Worm (Caenorhabditis elegans): ENCODE results near the gene T02C5.1.

DNA sequence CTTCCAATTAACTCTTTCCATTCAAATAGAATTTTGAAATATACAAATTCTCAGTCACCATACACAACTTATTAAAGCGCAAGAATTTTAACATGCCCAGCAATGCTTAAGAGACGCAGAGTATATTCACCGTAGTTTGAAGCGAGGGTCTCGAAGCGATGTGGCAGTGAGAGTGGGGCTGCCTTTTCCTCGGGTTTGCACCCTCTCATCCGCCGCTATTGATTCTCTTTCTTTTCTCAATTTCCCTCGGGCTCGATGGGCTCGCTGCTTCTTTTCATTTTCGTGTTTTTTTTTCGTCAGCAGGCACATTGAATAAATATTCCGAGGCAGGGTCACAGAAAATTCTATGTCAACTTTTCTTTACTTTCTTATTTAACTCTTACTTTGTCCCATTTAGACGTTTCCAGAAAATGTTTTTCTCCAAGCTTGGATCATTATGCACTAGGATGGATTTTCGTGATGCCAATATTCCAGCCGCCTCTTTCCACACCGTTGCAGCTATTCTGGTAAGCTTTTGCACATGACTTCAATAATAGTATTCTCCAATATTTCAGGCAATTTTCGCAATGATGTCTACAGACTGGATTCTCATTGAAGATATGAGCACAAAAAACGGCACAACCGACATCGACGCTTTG is 6.0 kb upstream of the T02C5.1 start, which contains the start of gene T14G11.1:
- TF ChIP-seq aha-1 (tag) (no peak), nhr-28 (tag; optimal IDR thresholded peaks at IDR 0.05) (peak; percentile 62), ZK546.5 (tag; optimal IDR thresholded peaks at IDR 0.05) (no peak), aly-2 (tag; optimal IDR thresholded peaks at IDR 0.05) (no peak), dve-1 (tag; optimal IDR thresholded peaks at IDR 0.05; ENCODE audit: insufficient read depth) (peak; percentile 69), gei-8 (GFP tag; optimal IDR thresholded peaks at IDR 0.05) (no peak), nhr-11 (tag; optimal IDR thresholded peaks at IDR 0.05) (peak; percentile 46), vab-7 (GFP tag; IDR thresholded peaks at IDR 0.05) (no peak)

All from whole organism, L4 larva.